Worm (Caenorhabditis elegans): Measurements from ENCODE around the gene cank-26.
A peak's percentile ranks its signal among the peaks of the same experiment; 100 is the strongest.

cank-26 gene

DNA sequence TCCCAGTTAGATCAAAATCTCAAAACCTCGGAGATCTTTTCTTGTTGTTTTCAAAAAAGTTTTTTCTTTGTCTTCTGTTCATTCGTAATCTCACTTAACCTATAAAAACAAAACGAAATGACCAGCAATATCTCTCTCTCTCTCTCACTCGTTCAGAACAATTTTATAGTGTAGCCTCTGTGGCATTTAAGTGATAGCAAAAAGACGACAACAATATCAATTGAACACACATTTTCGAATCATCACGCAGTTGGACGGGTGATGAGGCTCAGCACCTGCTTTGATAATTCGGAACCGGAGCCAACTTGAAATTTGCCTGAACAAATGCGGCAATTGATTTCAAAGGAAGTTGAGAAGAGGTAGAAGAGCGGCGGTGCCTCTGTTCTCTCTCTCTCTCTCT is 22.5 kb downstream of the cank-26 start:
- TF ChIP-seq hmg-20 (GFP tag; IDR thresholded peaks at IDR 0.05) (no peak), zfh-2 (GFP tag; conservative IDR thresholded peaks at IDR 0.05) (0 out of 2 replicates have a peak, but pooled peaks have one; percentile 26)

DNA sequence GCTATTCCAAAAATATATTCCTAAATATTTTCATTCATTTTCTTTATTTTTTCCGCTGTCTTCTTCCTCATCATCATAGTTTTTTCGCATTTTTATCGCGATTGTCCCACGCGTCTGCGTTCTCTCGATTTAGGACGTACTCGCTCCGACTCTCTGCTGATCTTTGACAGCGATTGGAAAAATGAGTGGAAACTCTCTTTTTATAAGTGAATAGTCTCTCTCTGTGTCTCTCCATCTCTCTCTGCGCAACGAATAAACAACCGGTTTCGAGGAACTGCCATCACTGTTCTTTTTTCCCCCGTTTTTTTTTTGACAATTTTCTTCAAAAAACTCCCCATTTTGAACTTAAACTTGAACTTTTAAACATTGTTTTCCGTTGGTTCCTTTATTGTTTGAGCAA is 23.5 kb downstream of the cank-26 start:
- TF ChIP-seq ceh-27 (GFP tag; optimal IDR thresholded peaks at IDR 0.05) (peak; percentile 41), F23B12.7 (tag; optimal IDR thresholded peaks at IDR 0.05; ENCODE audit: insufficient read depth) (peak; percentile 12), snpc-4 (GFP tag; optimal IDR thresholded peaks at IDR 0.05) (no peak), snpc-4 (tag; optimal IDR thresholded peaks at IDR 0.05) (no peak), mel-28 (tag; optimal IDR thresholded peaks at IDR 0.05; ENCODE audit: borderline replicate concordance) (no peak), ztf-26 (tag; optimal IDR thresholded peaks at IDR 0.05) (peak; percentile 10), sea-2 (GFP tag; IDR thresholded peaks at IDR 0.05) (no peak), lin-40 (tag; optimal IDR thresholded peaks at IDR 0.05) (peak; percentile 54), die-1 (tag; optimal IDR thresholded peaks at IDR 0.05) (peak; percentile 4), sptf-2 (GFP tag; optimal IDR thresholded peaks at IDR 0.05) (no peak)

DNA sequence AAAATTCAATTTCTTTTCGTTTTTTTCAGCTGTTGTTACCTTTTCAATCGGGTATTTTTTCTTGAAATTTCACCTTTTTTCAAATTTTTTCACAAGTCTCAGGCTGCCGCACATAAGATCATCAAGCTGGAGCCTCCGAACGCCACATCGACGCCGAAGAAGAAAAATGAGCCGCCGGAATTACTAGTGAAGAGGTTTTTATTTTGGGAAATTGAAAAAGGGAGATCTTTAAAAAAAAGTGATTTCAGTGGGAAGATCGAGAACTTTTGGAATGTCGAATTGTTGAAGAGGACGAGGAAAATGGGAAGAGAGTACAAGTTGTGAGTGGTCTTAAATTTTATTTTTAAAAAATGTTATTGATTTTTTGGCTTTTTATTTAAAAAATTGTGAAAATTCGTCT is 24.8 kb downstream of the cank-26 start, which contains the start of gene sea-2:
sea-2 (plus strand) TSS at position 301 of the 400 bp plus-strand sequence.
- no peak for TF ChIP-seq ztf-28 (GFP tag; IDR thresholded peaks at IDR 0.05)
- TF ChIP-seq B0261.1 (tag; optimal IDR thresholded peaks at IDR 0.05): no peak
- no peak for TF ChIP-seq zim-3 (tag; optimal IDR thresholded peaks at IDR 0.05)
- TF ChIP-seq B0336.3 (GFP tag; IDR thresholded peaks at IDR 0.05): no peak
- TF ChIP-seq ekl-4 (GFP tag; IDR thresholded peaks at IDR 0.05): no peak
- no peak for TF ChIP-seq snpc-1.3 (tag; optimal IDR thresholded peaks at IDR 0.05; ENCODE audit: insufficient read depth)
- no peak for TF ChIP-seq attf-6 (GFP tag; IDR thresholded peaks at IDR 0.05)
- no peak for TF ChIP-seq ceh-58 (GFP tag; IDR thresholded peaks at IDR 0.05)
- no peak for TF ChIP-seq mxl-1 (tag; optimal IDR thresholded peaks at IDR 0.05)
- no peak for TF ChIP-seq Y79H2A.3 (GFP tag; conservative IDR thresholded peaks at IDR 0.05)
- no peak for TF ChIP-seq F10E7.11 (tag; optimal IDR thresholded peaks at IDR 0.05)
- no peak for TF ChIP-seq ama-1 (optimal IDR thresholded peaks at IDR 0.05)
- no peak for TF ChIP-seq ama-1 (GFP tag; optimal IDR thresholded peaks at IDR 0.05)
- TF ChIP-seq D2030.7 (GFP tag; IDR thresholded peaks at IDR 0.05): no peak
- no peak for TF ChIP-seq tbp1 (GFP tag; optimal IDR thresholded peaks at IDR 0.05)
- TF ChIP-seq him-1 (tag; optimal IDR thresholded peaks at IDR 0.05): no peak
- no peak for TF ChIP-seq F37B4.10 (GFP tag; IDR thresholded peaks at IDR 0.05)
- TF ChIP-seq F23B12.7 (tag; optimal IDR thresholded peaks at IDR 0.05; ENCODE audit: insufficient read depth): no peak

DNA sequence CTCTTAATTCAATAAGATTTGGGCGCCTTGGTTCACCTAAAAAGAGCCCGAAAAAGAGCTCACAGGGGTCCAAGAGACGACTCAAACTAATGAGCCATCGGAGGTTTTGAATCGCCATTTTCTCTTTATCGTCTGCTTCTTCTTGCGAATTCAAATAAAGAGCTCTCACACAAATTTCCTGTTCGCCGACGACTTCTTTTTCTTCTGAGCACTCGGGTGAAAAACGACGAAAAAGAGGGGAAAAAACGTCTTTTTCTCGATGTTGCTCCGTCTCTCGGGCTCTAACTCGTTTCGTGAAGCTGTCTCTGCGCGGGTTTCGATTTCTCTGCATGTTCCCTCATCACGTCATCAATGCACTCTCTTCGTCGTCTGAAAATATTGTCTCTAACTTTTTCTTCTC is 26.4 kb downstream of the cank-26 start:
- TF ChIP-seq attf-5 (GFP tag; optimal IDR thresholded peaks at IDR 0.05) (no peak), lin-54 (GFP tag; optimal IDR thresholded peaks at IDR 0.05) (no peak), ZK185.1 (tag; optimal IDR thresholded peaks at IDR 0.05; ENCODE audit: poor library complexity, severe bottlenecking) (no peak), unc-62 (GFP tag; optimal IDR thresholded peaks at IDR 0.05) (no peak), F22D6.2 (tag; optimal IDR thresholded peaks at IDR 0.05) (no peak)

DNA sequence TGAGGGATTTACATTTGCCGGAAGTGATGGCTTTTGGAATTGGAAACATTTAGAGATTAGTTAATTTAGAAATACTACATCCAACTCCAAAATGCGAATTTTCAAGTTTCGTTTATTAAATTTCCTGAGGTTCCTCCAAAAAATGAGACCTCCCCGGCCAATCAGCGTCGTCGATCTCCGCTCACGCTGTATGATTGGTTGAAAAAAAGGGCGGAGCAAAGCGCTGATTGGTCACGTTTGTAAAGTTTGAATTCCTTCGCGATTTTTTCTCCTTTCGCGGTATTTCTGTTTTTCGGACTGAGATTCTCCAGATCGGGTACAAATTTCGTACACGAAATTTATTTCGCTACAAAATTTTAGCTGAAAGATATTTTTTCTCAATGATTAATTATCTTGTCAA is 27.5 kb downstream of the cank-26 start:
- TF ChIP-seq nhr-90 (tag; optimal IDR thresholded peaks at IDR 0.05) (no peak), hsf-1 (GFP tag; IDR thresholded peaks at IDR 0.05) (no peak), lin-54 (GFP tag; optimal IDR thresholded peaks at IDR 0.05) (no peak), F10E7.11 (tag; optimal IDR thresholded peaks at IDR 0.05) (no peak), egl-44 (GFP tag; IDR thresholded peaks at IDR 0.05) (no peak), rcor-1 (GFP tag; IDR thresholded peaks at IDR 0.05) (no peak), T26A5.8 (tag; optimal IDR thresholded peaks at IDR 0.05) (no peak), ztf-6 (GFP tag; IDR thresholded peaks at IDR 0.05) (no peak), ceh-40 (GFP tag; IDR thresholded peaks at IDR 0.05) (no peak), F23B12.7 (tag; optimal IDR thresholded peaks at IDR 0.05; ENCODE audit: insufficient read depth) (no peak), madf-3 (GFP tag; IDR thresholded peaks at IDR 0.05) (no peak), hlh-26 (GFP tag; conservative IDR thresholded peaks at IDR 0.05) (no peak), zfh-2 (GFP tag; conservative IDR thresholded peaks at IDR 0.05) (no peak)

All from whole organism, young adult.